Worm (Caenorhabditis elegans) whole organism, L1 larva: ENCODE results near the gene Y53G8AL.4.

Experiments
- C04F5.9 ChIP-seq: sonication (generic microtip); optimal IDR thresholded peaks from 2 replicates; lab custom pipeline; 2016; ENCODE audit warnings: missing genetic modification characterization, missing compliant biosample characterization
- C16A3.4 ChIP-seq: fragments of 150-350 bp; optimal IDR thresholded peaks from 2 replicates; lab custom pipeline; 2014; ENCODE audit warnings: missing biosample characterization, missing genetic modification characterization
- C34B4.2 ChIP-seq: sonication (generic microtip); optimal IDR thresholded peaks from 2 replicates; lab custom pipeline; 2017; ENCODE audit warnings: mild to moderate bottlenecking, missing genetic modification characterization, missing compliant biosample characterization
- aha-1 ChIP-seq: fragments of 150-350 bp; optimal IDR thresholded peaks from 2 replicates; lab custom pipeline; 2014; ENCODE audit warnings: missing biosample characterization, missing genetic modification characterization
- alr-1 ChIP-seq: fragments of 200-800 bp; sonication (Bioruptor generic); optimal IDR thresholded peaks from 2 replicates; lab custom pipeline; 2018; ENCODE audit warnings: borderline replicate concordance, mild to moderate bottlenecking, missing genetic modification characterization, missing compliant biosample characterization
- ama-1 ChIP-seq: fragments of 150-350 bp; optimal IDR thresholded peaks from 2 replicates; lab custom pipeline; 2014
- blmp-1 ChIP-seq: fragments of 150-350 bp; optimal IDR thresholded peaks from 2 replicates; lab custom pipeline; 2014; ENCODE audit warnings: missing biosample characterization, missing genetic modification characterization
- ceh-63 ChIP-seq: fragments of 200-800 bp; sonication (Bioruptor generic); optimal IDR thresholded peaks from 2 replicates; lab custom pipeline; 2018; ENCODE audit warnings: mild to moderate bottlenecking, missing genetic modification characterization, missing compliant biosample characterization
- ceh-8 ChIP-seq: fragments of 200-800 bp; sonication (Bioruptor generic); optimal IDR thresholded peaks from 2 replicates; lab custom pipeline; 2018; ENCODE audit warnings: mild to moderate bottlenecking, missing genetic modification characterization, moderate library complexity, missing compliant biosample characterization
- ceh-82 ChIP-seq, 3 experiments: fragments of 150-350 bp in 1 of 3; sonication (generic microtip) in 2 of 3; optimal IDR thresholded peaks; 2 replicates each; lab custom pipeline; 2014 to 2017; ENCODE audit warnings: missing biosample characterization in 3 of 3, missing genetic modification characterization in 3 of 3
- ceh-88 ChIP-seq: fragments of 200-800 bp; sonication (Bioruptor generic); IDR thresholded peaks from 2 replicates; pipeline ENCODE4 v1.3.6; 2022; ENCODE audit warnings: missing genetic modification characterization, missing compliant biosample characterization
- dpl-1 ChIP-seq, 3 experiments: fragments of 150-350 bp in 2 of 3; sonication (generic microtip) in 1 of 3; optimal IDR thresholded peaks; 2 replicates each; lab custom pipeline; 2014 to 2017; ENCODE audit warnings: missing biosample characterization in 3 of 3, missing genetic modification characterization in 3 of 3, missing genetic modification reagents in 3 of 3
- efl-1 ChIP-seq, 4 experiments: fragments of 150-350 bp; optimal IDR thresholded peaks in 3 of 4; peaks in 1 of 4; 1 replicate in 1 of 4; 2 replicates in 3 of 4; lab custom pipeline; 2014; ENCODE audit warnings: missing biosample characterization in 2 of 4, missing genetic modification characterization in 2 of 4, missing genetic modification reagents in 2 of 4
- elt-2 ChIP-seq: sonication (generic microtip); optimal IDR thresholded peaks from 2 replicates; lab custom pipeline; 2016; ENCODE audit warnings: missing genetic modification characterization, mild to moderate bottlenecking, inconsistent platforms, missing compliant biosample characterization, missing genetic modification reagents
- fkh-4 ChIP-seq: sonication (generic microtip); optimal IDR thresholded peaks from 2 replicates; lab custom pipeline; 2016; ENCODE audit warnings: missing compliant biosample characterization, missing genetic modification characterization, borderline replicate concordance
- fkh-8 ChIP-seq: sonication (generic microtip); optimal IDR thresholded peaks from 2 replicates; lab custom pipeline; 2016; ENCODE audit warnings: mild to moderate bottlenecking, missing genetic modification characterization, missing compliant biosample characterization
- hlh-4 ChIP-seq: sonication (generic microtip); optimal IDR thresholded peaks from 2 replicates; lab custom pipeline; 2016; ENCODE audit warnings: mild to moderate bottlenecking, missing genetic modification characterization, missing compliant biosample characterization
- lin-13 ChIP-seq: fragments of 150-350 bp; optimal IDR thresholded peaks from 2 replicates; lab custom pipeline; 2014; ENCODE audit warnings: missing biosample characterization, missing genetic modification reagents, missing genetic modification characterization
- lin-14 ChIP-seq: fragments of 200-800 bp; sonication (Bioruptor generic); optimal IDR thresholded peaks from 2 replicates; lab custom pipeline; 2018; ENCODE audit warnings: mild to moderate bottlenecking, missing genetic modification characterization, moderate library complexity, missing compliant biosample characterization
- lin-39 ChIP-seq: fragments of 150-350 bp; optimal IDR thresholded peaks from 2 replicates; lab custom pipeline; 2014; ENCODE audit warnings: missing biosample characterization, missing genetic modification reagents, missing genetic modification characterization
- lir-3 ChIP-seq: sonication (generic microtip); optimal IDR thresholded peaks from 2 replicates; lab custom pipeline; 2016; ENCODE audit warnings: mild to moderate bottlenecking, missing genetic modification characterization, moderate library complexity, missing compliant biosample characterization; ENCODE audit not compliant: poor library complexity
- lsy-2 ChIP-seq, 2 experiments: fragments of 150-350 bp; optimal IDR thresholded peaks; 2 replicates each; lab custom pipeline; 2014; ENCODE audit warnings: missing biosample characterization in 2 of 2, missing genetic modification characterization in 2 of 2
- mep-1 ChIP-seq: fragments of 150-350 bp; optimal IDR thresholded peaks from 2 replicates; lab custom pipeline; 2014; ENCODE audit warnings: missing biosample characterization, missing genetic modification characterization
- nhr-12 ChIP-seq: sonication (generic microtip); optimal IDR thresholded peaks from 2 replicates; lab custom pipeline; 2017; ENCODE audit warnings: missing biosample characterization, missing genetic modification characterization
- nhr-20 ChIP-seq: sonication (generic microtip); optimal IDR thresholded peaks from 2 replicates; lab custom pipeline; 2016; ENCODE audit warnings: mild to moderate bottlenecking, missing genetic modification characterization, missing compliant biosample characterization
- nhr-28 ChIP-seq: fragments of 150-350 bp; optimal IDR thresholded peaks from 2 replicates; lab custom pipeline; 2014; ENCODE audit warnings: missing biosample characterization, missing genetic modification characterization
- nhr-47 ChIP-seq: sonication (generic microtip); optimal IDR thresholded peaks from 2 replicates; lab custom pipeline; 2016; ENCODE audit warnings: mild to moderate bottlenecking, missing genetic modification characterization, moderate library complexity, missing compliant biosample characterization
- nhr-76 ChIP-seq: sonication (generic microtip); optimal IDR thresholded peaks from 2 replicates; lab custom pipeline; 2017; ENCODE audit warnings: missing biosample characterization, missing genetic modification characterization
- nhr-77 ChIP-seq: fragments of 150-350 bp; optimal IDR thresholded peaks from 2 replicates; lab custom pipeline; 2014; ENCODE audit warnings: missing biosample characterization, missing genetic modification characterization
- nhr-84 ChIP-seq: sonication (generic microtip); optimal IDR thresholded peaks from 2 replicates; lab custom pipeline; 2017; ENCODE audit warnings: missing biosample characterization, missing genetic modification characterization
- nhr-85 ChIP-seq: sonication (generic microtip); peaks from one replicate; lab custom pipeline; 2016; ENCODE audit warnings: missing genetic modification characterization, inconsistent platforms, missing compliant biosample characterization
- sox-4 ChIP-seq: sonication (generic microtip); optimal IDR thresholded peaks from 2 replicates; lab custom pipeline; 2016; ENCODE audit warnings: missing genetic modification characterization, missing compliant biosample characterization
- tbx-2 ChIP-seq: sonication (generic microtip); optimal IDR thresholded peaks from 2 replicates; lab custom pipeline; 2016; ENCODE audit warnings: missing genetic modification characterization, missing compliant biosample characterization
- tlp-1 ChIP-seq: fragments of 150-350 bp; optimal IDR thresholded peaks from 2 replicates; lab custom pipeline; 2014; ENCODE audit warnings: missing biosample characterization, missing genetic modification characterization
- unc-86 ChIP-seq: sonication (generic microtip); optimal IDR thresholded peaks from 2 replicates; lab custom pipeline; 2016; ENCODE audit warnings: missing genetic modification characterization, missing compliant biosample characterization
- unc-98 ChIP-seq: fragments of 200-800 bp; sonication (Bioruptor generic); IDR thresholded peaks from 2 replicates; pipeline ENCODE4 v1.3.6; 2022; ENCODE audit warnings: missing genetic modification characterization, missing compliant biosample characterization
- vab-15 ChIP-seq: sonication (generic microtip); optimal IDR thresholded peaks from 2 replicates; lab custom pipeline; 2017; ENCODE audit warnings: missing genotype, mild to moderate bottlenecking, missing genetic modification characterization, missing compliant biosample characterization
- zip-4 ChIP-seq: fragments of 200-800 bp; sonication (Bioruptor generic); optimal IDR thresholded peaks from 2 replicates; lab custom pipeline; 2018; ENCODE audit warnings: mild to moderate bottlenecking, missing genetic modification characterization, moderate library complexity, missing compliant biosample characterization
- ztf-11 ChIP-seq, 2 experiments: sonication (generic microtip); optimal IDR thresholded peaks; 2 replicates each; lab custom pipeline; 2016 to 2017; ENCODE audit warnings: missing genetic modification characterization in 2 of 2, missing biosample characterization in 1 of 2, missing compliant biosample characterization in 1 of 2
- ztf-4 ChIP-seq: fragments of 150-350 bp; optimal IDR thresholded peaks from 2 replicates; lab custom pipeline; 2014; ENCODE audit warnings: missing biosample characterization, missing genetic modification characterization

Gene Y53G8AL.4

ce11 chrIII:3232650-3233152, 17.7 kb downstream of the Y53G8AL.4 start, which contains the start of gene Y53G8AL.1:
Y53G8AL.1 (plus strand) TSS chrIII:3233102.
- TF ChIP-seq tlp-1 (tag; lab: Kevin White, UChicago) = no peak
- no peak for TF ChIP-seq lir-3 (tag; lab: Kevin White, UChicago)
- no peak for TF ChIP-seq zip-4 (GFP tag; lab: Kevin White, UChicago)
- no peak for TF ChIP-seq tbx-2 (tag; lab: Kevin White, UChicago)
- no peak for TF ChIP-seq nhr-47 (tag; lab: Kevin White, UChicago)
- no peak for TF ChIP-seq ama-1 (lab: Kevin White, UChicago)
- TF ChIP-seq C04F5.9 = no peak
- TF ChIP-seq efl-1 (optimal IDR thresholded peaks at IDR 0.05; lab: Kevin White, UChicago) = no peak
- no peak for TF ChIP-seq efl-1 (GFP tag; optimal IDR thresholded peaks at IDR 0.05 in 1 of 2; lab: Kevin White, UChicago)
- no peak for TF ChIP-seq ceh-88 (GFP tag; lab: Robert Waterston, UW)
- TF ChIP-seq dpl-1 (GFP tag; optimal IDR thresholded peaks at IDR 0.05; lab: Kevin White, UChicago) = no peak
- TF ChIP-seq blmp-1 (tag; lab: Kevin White, UChicago) = no peak
- no peak for TF ChIP-seq nhr-76 (tag; lab: Kevin White, UChicago)
- no peak for TF ChIP-seq vab-15 (tag; lab: Kevin White, UChicago)
- no peak for TF ChIP-seq mep-1 (tag; lab: Kevin White, UChicago)

- TF ChIP-seq ztf-11 (tag; optimal IDR thresholded peaks at IDR 0.05; lab: Kevin White, UChicago) (no peak), ztf-4 (tag; lab: Kevin White, UChicago) (no peak), lin-39 (no peak), ceh-8 (GFP tag; lab: Kevin White, UChicago) (no peak), alr-1 (tag; lab: Kevin White, UChicago) (no peak), C34B4.2 (no peak), ama-1 (lab: Kevin White, UChicago) (no peak), vab-15 (tag; lab: Kevin White, UChicago) (no peak), aha-1 (no peak), unc-98 (GFP tag; lab: Robert Waterston, UW) (no peak), nhr-77 (tag; lab: Kevin White, UChicago) (no peak), lin-13 (GFP tag; lab: Kevin White, UChicago) (no peak), sox-4 (tag; lab: Kevin White, UChicago) (no peak), nhr-85 (tag; lab: Kevin White, UChicago) (peak; percentile 18), dpl-1 (GFP tag; optimal IDR thresholded peaks at IDR 0.05; lab: Kevin White, UChicago) (no peak), ceh-82 (tag; optimal IDR thresholded peaks at IDR 0.05; lab: Kevin White, UChicago) (no peak), nhr-47 (tag; lab: Kevin White, UChicago) (peak; percentile 17), fkh-8 (tag; lab: Kevin White, UChicago) (no peak), nhr-28 (tag; lab: Kevin White, UChicago) (no peak), lin-14 (GFP tag; lab: Kevin White, UChicago) (peak; percentile 60), hlh-4 (tag; lab: Kevin White, UChicago) (no peak), lsy-2 (tag; optimal IDR thresholded peaks at IDR 0.05; lab: Kevin White, UChicago) (peak in 1 of 2 experiments; percentile 3), tlp-1 (tag; lab: Kevin White, UChicago) (no peak), nhr-84 (tag; lab: Kevin White, UChicago) (no peak), nhr-20 (tag; lab: Kevin White, UChicago) (no peak)
Observed at ce11 chrIII:3224102-3224501, 26.3 kb downstream of the Y53G8AL.4 start.

- TF ChIP-seq ceh-63 = no peak
- no peak for TF ChIP-seq nhr-84 (tag; lab: Kevin White, UChicago)
- no peak for TF ChIP-seq elt-2
- TF ChIP-seq fkh-4 = no peak
- TF ChIP-seq nhr-77 (tag; lab: Kevin White, UChicago) = no peak
- no peak for TF ChIP-seq nhr-12 (tag; lab: Kevin White, UChicago)
- no peak for TF ChIP-seq vab-15 (tag; lab: Kevin White, UChicago)
- TF ChIP-seq unc-86 (tag; lab: Kevin White, UChicago) = no peak
- TF ChIP-seq C16A3.4 (tag; lab: Kevin White, UChicago) = no peak
- no peak for TF ChIP-seq nhr-20 (tag; lab: Kevin White, UChicago)
- no peak for TF ChIP-seq tlp-1 (tag; lab: Kevin White, UChicago)
- no peak for TF ChIP-seq lir-3 (tag; lab: Kevin White, UChicago)
- TF ChIP-seq ama-1 (lab: Kevin White, UChicago) = no peak
Observed at ce11 chrIII:3222707-3223106, 27.7 kb downstream of the Y53G8AL.4 start.
